Fruit fly (Drosophila melanogaster): ENCODE results near the gene Eip78C.
A peak's percentile ranks its signal among the peaks of the same experiment; 100 is the strongest.

The Eip78C gene

DNA sequence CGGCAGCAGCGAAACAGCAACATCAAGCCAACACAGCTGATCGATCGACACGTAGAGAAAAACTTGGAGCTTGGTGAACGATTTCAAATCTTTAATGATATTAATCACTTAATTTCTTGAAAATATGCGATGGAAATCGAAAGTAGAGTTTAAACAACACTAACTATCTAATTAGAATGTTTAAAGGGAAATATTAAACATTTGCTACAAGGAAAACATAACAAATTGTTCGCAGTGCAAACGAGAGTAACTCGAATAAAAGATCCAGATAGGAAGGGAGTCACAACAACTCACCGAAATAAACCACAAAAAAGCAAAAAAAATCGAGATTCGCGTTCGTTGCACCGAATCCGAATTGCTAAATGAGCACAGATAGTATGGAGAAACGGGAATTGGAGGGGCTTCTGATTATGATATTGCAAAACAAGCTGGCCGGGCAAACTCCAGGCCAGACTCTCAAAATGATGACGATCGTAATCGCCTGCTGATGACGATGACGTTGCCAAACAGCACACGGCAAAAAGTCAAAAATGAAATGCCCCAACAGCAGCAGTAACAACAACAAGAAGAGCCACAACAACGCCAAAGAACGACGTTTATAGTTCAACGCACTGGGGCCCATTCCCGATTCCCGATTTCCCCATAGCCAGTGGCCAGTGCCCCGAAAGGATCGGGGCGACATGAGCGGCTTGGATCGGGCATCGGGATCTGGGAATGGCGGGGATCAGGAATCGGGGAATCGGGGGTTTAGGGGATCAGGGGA is 27.5 kb downstream of the Eip78C start (continued):
- TF ChIP-seq Camta (GFP tag; optimal IDR thresholded peaks at IDR 0.05): peak; percentile 62
- TF ChIP-seq B-H1 (GFP tag; IDR thresholded peaks at IDR 0.05): no peak
- peak; percentile 50 for TF ChIP-seq CoRest (tag; optimal IDR thresholded peaks at IDR 0.05)
- peak; percentile 48 for TF ChIP-seq CG12391 (tag; optimal IDR thresholded peaks at IDR 0.05)
- TF ChIP-seq knrl (GFP tag; IDR thresholded peaks at IDR 0.05; ENCODE audit: partially characterized antibody): no peak
- no peak for TF ChIP-seq kay (GFP tag; optimal IDR thresholded peaks at IDR 0.05)
- TF ChIP-seq Spps (tag; optimal IDR thresholded peaks at IDR 0.05): peak; percentile 40
- TF ChIP-seq CG1024 (GFP tag; IDR thresholded peaks at IDR 0.05): 0 out of 2 replicates have a peak, but pooled peaks have one; percentile 8
- TF ChIP-seq B-H2 (GFP tag; optimal IDR thresholded peaks at IDR 0.05): no peak
- TF ChIP-seq pnt (GFP tag; optimal IDR thresholded peaks at IDR 0.05): peak; percentile 42
- TF ChIP-seq onecut (GFP tag; IDR thresholded peaks at IDR 0.05): peak; percentile 31; the same call in 1 of the 2 replicates
- TF ChIP-seq crp (GFP tag; optimal IDR thresholded peaks at IDR 0.05): peak in 1 of 2 experiments; percentile 35
- TF ChIP-seq slou (GFP tag; optimal IDR thresholded peaks at IDR 0.05): no peak
- no peak for TF ChIP-seq CG4360 (GFP tag; IDR thresholded peaks at IDR 0.05)
- no peak for TF ChIP-seq Dref (GFP tag; IDR thresholded peaks at IDR 0.05)
- TF ChIP-seq CG12659 (GFP tag; optimal IDR thresholded peaks at IDR 0.05): no peak
- no peak for TF ChIP-seq prd (optimal IDR thresholded peaks at IDR 0.05)
- TF ChIP-seq prd (GFP tag; IDR thresholded peaks at IDR 0.05): peak; percentile 59; the same call in 1 of the 3 replicates
- TF ChIP-seq CG7987 (GFP tag; optimal IDR thresholded peaks at IDR 0.05): no peak
- no peak for TF ChIP-seq NFAT (GFP tag; IDR thresholded peaks at IDR 0.05)
- TF ChIP-seq CG10462 (GFP tag; optimal IDR thresholded peaks at IDR 0.05): peak; percentile 11
- no peak for TF ChIP-seq repo (GFP tag; optimal IDR thresholded peaks at IDR 0.05)
- TF ChIP-seq CG3726 (GFP tag; IDR thresholded peaks at IDR 0.05): 0 out of 3 replicates have a peak, but pooled peaks have one; percentile 11
- peak; percentile 20 for TF ChIP-seq CG5245 (GFP tag; optimal IDR thresholded peaks at IDR 0.05)
- TF ChIP-seq Fer2 (tag; optimal IDR thresholded peaks at IDR 0.05): no peak
- peak; percentile 21 for TF ChIP-seq Hsf (GFP tag; optimal IDR thresholded peaks at IDR 0.05)
- TF ChIP-seq sens (GFP tag): peak; percentile 95
- TF ChIP-seq wor (GFP tag; IDR thresholded peaks at IDR 0.05): no peak
- no peak for TF ChIP-seq Bteb2 (GFP tag; optimal IDR thresholded peaks at IDR 0.05)
- peak; percentile 13; the same call in 1 of the 2 replicates for TF ChIP-seq lmd (GFP tag; IDR thresholded peaks at IDR 0.05)
- TF ChIP-seq CG18599 (GFP tag; optimal IDR thresholded peaks at IDR 0.05): no peak
- TF ChIP-seq gt (GFP tag; IDR thresholded peaks at IDR 0.05): no peak
- peak; percentile 55 for TF ChIP-seq tap (tag; optimal IDR thresholded peaks at IDR 0.05)
- peak; percentile 31 for TF ChIP-seq PHDP (tag; optimal IDR thresholded peaks at IDR 0.05)
- TF ChIP-seq dmrt99B (tag; optimal IDR thresholded peaks at IDR 0.05): peak; percentile 56
- TF ChIP-seq sna (GFP tag; IDR thresholded peaks at IDR 0.05; ENCODE audit: partially characterized antibody): no peak
- TF ChIP-seq exex (tag; optimal IDR thresholded peaks at IDR 0.05): no peak
- no peak for TF ChIP-seq CG16815 (GFP tag; optimal IDR thresholded peaks at IDR 0.05)
- no peak for TF ChIP-seq CG4854 (GFP tag; optimal IDR thresholded peaks at IDR 0.05)
- peak; percentile 23 for TF ChIP-seq CG10267 (tag; optimal IDR thresholded peaks at IDR 0.05)
- no peak for TF ChIP-seq sima (GFP tag; optimal IDR thresholded peaks at IDR 0.05)
- TF ChIP-seq Blimp-1 (GFP tag; optimal IDR thresholded peaks at IDR 0.05): peak; percentile 65
- peak; percentile 19 for TF ChIP-seq CG12219 (GFP tag; optimal IDR thresholded peaks at IDR 0.05)
- no peak for TF ChIP-seq Lim3 (GFP tag; IDR thresholded peaks at IDR 0.05)
- peak; percentile 33 for TF ChIP-seq bab2 (GFP tag; optimal IDR thresholded peaks at IDR 0.05)
- TF ChIP-seq CG7556 (GFP tag; optimal IDR thresholded peaks at IDR 0.05): peak; percentile 13
- peak; percentile 47 for TF ChIP-seq trem (tag; optimal IDR thresholded peaks at IDR 0.05)
- no peak for TF ChIP-seq CG5180 (GFP tag; optimal IDR thresholded peaks at IDR 0.05)
- TF ChIP-seq Myb (GFP tag; optimal IDR thresholded peaks at IDR 0.05): no peak

Data from whole organism, embryonic.